Worm (Caenorhabditis elegans): Measurements from ENCODE around the gene orc-2.

DNA sequence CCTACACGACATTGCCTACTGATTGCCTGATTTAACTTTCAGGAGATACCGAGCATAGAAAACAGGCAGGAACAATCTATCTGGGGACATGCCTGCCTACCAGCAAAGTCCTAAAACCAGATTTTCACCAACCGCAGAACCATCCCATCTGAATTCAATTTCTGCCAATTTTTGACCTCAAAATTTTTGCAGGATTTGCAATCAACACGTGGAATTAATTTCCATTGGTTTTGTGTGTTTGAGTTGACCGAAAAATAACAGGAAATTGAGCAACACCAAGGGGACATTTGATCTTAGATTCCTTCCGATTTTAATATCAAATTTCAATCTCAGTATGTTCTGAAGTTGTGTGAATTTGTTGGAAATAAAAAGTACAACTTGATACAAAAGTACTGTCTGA, 25.3 kb downstream of the orc-2 start:
- TF ChIP-seq snpc-4 (tag; optimal IDR thresholded peaks at IDR 0.05) (no peak), nhr-237 (tag; optimal IDR thresholded peaks at IDR 0.05) (no peak), nhr-25 (tag; optimal IDR thresholded peaks at IDR 0.05) (no peak), alr-1 (tag; optimal IDR thresholded peaks at IDR 0.05) (no peak), ceh-16 (tag; optimal IDR thresholded peaks at IDR 0.05) (no peak), skn-1 (tag; optimal IDR thresholded peaks at IDR 0.05) (no peak), unc-62 (GFP tag; optimal IDR thresholded peaks at IDR 0.05) (no peak)
